Worm (Caenorhabditis elegans): ENCODE data around the gene pas-6.

The pas-6 gene

ce11 chrV:5582860-5583259 is 1.3 kb downstream of the pas-6 start:
- TF ChIP-seq flh-1 (GFP tag; optimal IDR thresholded peaks at IDR 0.05) (no peak), hlh-1 (tag; optimal IDR thresholded peaks at IDR 0.05) (no peak), ztf-11 (tag; optimal IDR thresholded peaks at IDR 0.05) (no peak), unc-62 (GFP tag; optimal IDR thresholded peaks at IDR 0.05) (no peak), unc-39 (tag; optimal IDR thresholded peaks at IDR 0.05) (no peak), mab-5 (tag; optimal IDR thresholded peaks at IDR 0.05) (no peak), nhr-237 (tag; optimal IDR thresholded peaks at IDR 0.05) (no peak), lin-32 (GFP tag; optimal IDR thresholded peaks at IDR 0.05) (no peak), tbx-8 (GFP tag; optimal IDR thresholded peaks at IDR 0.05) (no peak), blmp-1 (tag; optimal IDR thresholded peaks at IDR 0.05) (no peak), lin-13 (tag; optimal IDR thresholded peaks at IDR 0.05) (no peak), nhr-76 (tag; optimal IDR thresholded peaks at IDR 0.05) (no peak), zip-8 (tag; optimal IDR thresholded peaks at IDR 0.05) (no peak)

ce11 chrV:5582308-5582707 is 1.8 kb downstream of the pas-6 start:
- no peak for TF ChIP-seq lsy-2 (tag; optimal IDR thresholded peaks at IDR 0.05)
- TF ChIP-seq mep-1 (tag; optimal IDR thresholded peaks at IDR 0.05) = no peak
- TF ChIP-seq mls-2 (tag; optimal IDR thresholded peaks at IDR 0.05) = no peak
- TF ChIP-seq nhr-237 (tag; optimal IDR thresholded peaks at IDR 0.05) = no peak
- no peak for TF ChIP-seq unc-120 (tag; optimal IDR thresholded peaks at IDR 0.05; ENCODE audit: poor library complexity, severe bottlenecking)
- TF ChIP-seq ces-1 (GFP tag; optimal IDR thresholded peaks at IDR 0.05) = peak; percentile 93

ce11 chrV:5581312-5581711 is 2.8 kb downstream of the pas-6 start, which contains the start of gene klc-2:
Gene klc-2 (minus strand): TSS chrV:5581412.
- TF ChIP-seq nhr-2 (tag; optimal IDR thresholded peaks at IDR 0.05) = no peak
- no peak for TF ChIP-seq mep-1 (tag; optimal IDR thresholded peaks at IDR 0.05)
- TF ChIP-seq nhr-12 (tag; optimal IDR thresholded peaks at IDR 0.05) = no peak
- TF ChIP-seq unc-120 (tag; optimal IDR thresholded peaks at IDR 0.05; ENCODE audit: poor library complexity, severe bottlenecking) = no peak
- no peak for TF ChIP-seq sem-2 (GFP tag; optimal IDR thresholded peaks at IDR 0.05)
- TF ChIP-seq unc-39 (tag; optimal IDR thresholded peaks at IDR 0.05) = no peak
- no peak for TF ChIP-seq M03D4.4 (tag; optimal IDR thresholded peaks at IDR 0.05)
- TF ChIP-seq ces-1 (GFP tag; optimal IDR thresholded peaks at IDR 0.05) = no peak
- no peak for TF ChIP-seq zip-8 (tag; optimal IDR thresholded peaks at IDR 0.05)
- TF ChIP-seq mab-5 (tag; optimal IDR thresholded peaks at IDR 0.05) = no peak
- TF ChIP-seq lin-13 (tag; optimal IDR thresholded peaks at IDR 0.05) = no peak
- TF ChIP-seq elt-1 (tag; optimal IDR thresholded peaks at IDR 0.05; ENCODE audit: borderline replicate concordance, insufficient read depth) = no peak
- no peak for TF ChIP-seq snpc-4 (tag; optimal IDR thresholded peaks at IDR 0.05)
- TF ChIP-seq unc-62 (GFP tag; optimal IDR thresholded peaks at IDR 0.05) = no peak
- no peak for TF ChIP-seq blmp-1 (tag; optimal IDR thresholded peaks at IDR 0.05)

ce11 chrV:5580517-5580916 is 3.6 kb downstream of the pas-6 start:
- TF ChIP-seq flh-1 (GFP tag; optimal IDR thresholded peaks at IDR 0.05) (no peak), ham-2 (GFP tag; optimal IDR thresholded peaks at IDR 0.05) (peak; percentile 81), unc-39 (tag; optimal IDR thresholded peaks at IDR 0.05) (no peak), nhr-237 (tag; optimal IDR thresholded peaks at IDR 0.05) (peak; percentile 2), lin-13 (tag; optimal IDR thresholded peaks at IDR 0.05) (no peak), mls-2 (tag; optimal IDR thresholded peaks at IDR 0.05) (peak; percentile 69), sem-2 (GFP tag; optimal IDR thresholded peaks at IDR 0.05) (no peak), blmp-1 (tag; optimal IDR thresholded peaks at IDR 0.05) (no peak), tbx-8 (GFP tag; optimal IDR thresholded peaks at IDR 0.05) (no peak), ceh-43 (GFP tag; optimal IDR thresholded peaks at IDR 0.05) (no peak), ceh-39 (tag; optimal IDR thresholded peaks at IDR 0.05) (no peak), drap-1 (GFP tag; optimal IDR thresholded peaks at IDR 0.05) (no peak), cnd-1 (tag; optimal IDR thresholded peaks at IDR 0.05) (no peak), mep-1 (tag; optimal IDR thresholded peaks at IDR 0.05) (peak; percentile 48), hlh-1 (tag; optimal IDR thresholded peaks at IDR 0.05) (no peak), unc-120 (tag; optimal IDR thresholded peaks at IDR 0.05; ENCODE audit: poor library complexity, severe bottlenecking) (peak; percentile 56), nhr-28 (tag; optimal IDR thresholded peaks at IDR 0.05) (no peak), zip-8 (tag; optimal IDR thresholded peaks at IDR 0.05) (no peak), snpc-4 (tag; optimal IDR thresholded peaks at IDR 0.05) (no peak), ztf-11 (tag; optimal IDR thresholded peaks at IDR 0.05) (no peak), lsy-2 (tag; optimal IDR thresholded peaks at IDR 0.05) (peak; percentile 55), bed-3 (GFP tag; optimal IDR thresholded peaks at IDR 0.05) (no peak), unc-62 (GFP tag; optimal IDR thresholded peaks at IDR 0.05) (peak; percentile 32), lin-32 (GFP tag; optimal IDR thresholded peaks at IDR 0.05) (no peak), elt-3 (tag; optimal IDR thresholded peaks at IDR 0.05) (peak; percentile 54), ceh-83 (GFP tag; optimal IDR thresholded peaks at IDR 0.05) (no peak), ces-1 (GFP tag; optimal IDR thresholded peaks at IDR 0.05) (peak; percentile 63), nhr-76 (tag; optimal IDR thresholded peaks at IDR 0.05) (no peak), M03D4.4 (tag; optimal IDR thresholded peaks at IDR 0.05) (no peak), nhr-2 (tag; optimal IDR thresholded peaks at IDR 0.05) (no peak), pha-4 (tag; optimal IDR thresholded peaks at IDR 0.05) (peak; percentile 70), mab-5 (tag; optimal IDR thresholded peaks at IDR 0.05) (no peak), sptf-1 (tag; optimal IDR thresholded peaks at IDR 0.05) (no peak), elt-1 (tag; optimal IDR thresholded peaks at IDR 0.05; ENCODE audit: borderline replicate concordance, insufficient read depth) (no peak), nhr-12 (tag; optimal IDR thresholded peaks at IDR 0.05) (no peak)

Measured in whole organism, mixed stage, embryonic.